Worm (Caenorhabditis elegans): Measurements from ENCODE around the gene W02B12.12.
A peak's percentile ranks its signal among the peaks of the same experiment; 100 is the strongest.

Gene W02B12.12

ce11 chrII:11472542-11472941 is 6.4 kb downstream of the W02B12.12 start:
- TF ChIP-seq tbx-2 (tag; optimal IDR thresholded peaks at IDR 0.05) (peak; percentile 2), nhr-90 (tag; optimal IDR thresholded peaks at IDR 0.05; ENCODE audit: poor library complexity) (peak; percentile 13), nhr-20 (tag; optimal IDR thresholded peaks at IDR 0.05) (peak; percentile 65), unc-130 (tag; optimal IDR thresholded peaks at IDR 0.05) (peak; percentile 22), dpl-1 (GFP tag; optimal IDR thresholded peaks at IDR 0.05) (peak in 1 of 3 experiments; percentile 30), nhr-237 (tag; optimal IDR thresholded peaks at IDR 0.05) (no peak), lin-14 (GFP tag; optimal IDR thresholded peaks at IDR 0.05) (peak; percentile 59), ztf-11 (tag; optimal IDR thresholded peaks at IDR 0.05) (no peak), fkh-4 (tag; optimal IDR thresholded peaks at IDR 0.05; ENCODE audit: borderline replicate concordance) (no peak), nhr-85 (tag) (peak; percentile 72), egl-13 (tag; optimal IDR thresholded peaks at IDR 0.05) (no peak), nhr-71 (tag; optimal IDR thresholded peaks at IDR 0.05) (peak; percentile 48), blmp-1 (tag; optimal IDR thresholded peaks at IDR 0.05) (peak; percentile 97), elt-3 (tag; optimal IDR thresholded peaks at IDR 0.05) (peak; percentile 2 to 93 (median 73)), snu-23 (GFP tag; optimal IDR thresholded peaks at IDR 0.05) (peak; percentile 31), mdl-1 (tag; optimal IDR thresholded peaks at IDR 0.05) (peak in 1 of 2 experiments; percentile 71), lin-35 (GFP tag; optimal IDR thresholded peaks at IDR 0.05) (peak in 1 of 2 experiments; percentile 56)

- TF ChIP-seq efl-1 (optimal IDR thresholded peaks at IDR 0.05) (no peak), efl-1 (GFP tag; optimal IDR thresholded peaks at IDR 0.05 in 1 of 2) (peak in 1 of 2 experiments; percentile 26), dsc-1 (tag; optimal IDR thresholded peaks at IDR 0.05) (no peak)
These were observed 7.1 kb downstream of the W02B12.12 start, which contains the start of gene mfn-1 for ce11 chrII:11471916-11472315. TSS of gene mfn-1 (minus strand) at chrII:11472016.

DNA sequence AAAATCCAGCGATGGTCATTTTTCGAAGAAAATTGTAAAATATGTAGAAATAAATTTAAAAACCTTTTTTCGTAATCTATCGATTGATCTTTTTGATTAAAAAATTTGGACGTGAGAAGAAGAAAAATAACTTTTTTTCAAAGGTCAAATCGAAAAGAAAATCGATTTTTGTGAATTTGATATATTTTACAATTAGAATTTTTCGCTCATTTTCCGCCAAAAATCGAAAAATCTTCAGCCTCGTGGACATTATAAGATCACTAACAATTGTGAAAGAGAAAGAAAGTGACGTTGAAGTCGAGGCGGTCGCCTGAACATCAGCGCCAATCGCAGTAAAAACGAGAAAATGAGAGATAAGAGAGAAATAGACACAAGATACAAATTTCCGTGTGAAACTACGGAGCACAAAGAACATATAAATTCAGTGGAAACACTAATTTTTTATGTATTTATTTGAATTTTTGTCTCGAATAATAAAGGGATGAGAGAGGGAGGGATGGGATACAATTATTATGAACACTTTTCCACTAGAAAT is 9.3 kb downstream of the W02B12.12 start, which contains the start of gene cisd-1:
Gene cisd-1 (minus strand): TSS at position 51 of the 535 bp plus-strand sequence.
- TF ChIP-seq fkh-8 (tag; optimal IDR thresholded peaks at IDR 0.05) (no peak), mep-1 (tag; optimal IDR thresholded peaks at IDR 0.05) (peak; percentile 10), sox-4 (tag; optimal IDR thresholded peaks at IDR 0.05) (no peak), aha-1 (tag; optimal IDR thresholded peaks at IDR 0.05) (no peak), F16B12.6 (tag; optimal IDR thresholded peaks at IDR 0.05) (no peak), sptf-1 (tag; optimal IDR thresholded peaks at IDR 0.05) (no peak), lin-14 (GFP tag; optimal IDR thresholded peaks at IDR 0.05) (peak; percentile 49), elt-3 (tag; optimal IDR thresholded peaks at IDR 0.05) (peak in 1 of 6 experiments; percentile 1), irx-1 (tag; optimal IDR thresholded peaks at IDR 0.05) (no peak), lin-35 (GFP tag; optimal IDR thresholded peaks at IDR 0.05) (peak in 1 of 2 experiments; percentile 34), ceh-88 (GFP tag; IDR thresholded peaks at IDR 0.05) (no peak), lin-15B (tag; optimal IDR thresholded peaks at IDR 0.05) (no peak), mdl-1 (tag; optimal IDR thresholded peaks at IDR 0.05) (peak in 1 of 2 experiments; percentile 11), nhr-90 (tag; optimal IDR thresholded peaks at IDR 0.05; ENCODE audit: poor library complexity) (peak; percentile 10), unc-62 (GFP tag; optimal IDR thresholded peaks at IDR 0.05) (no peak), ztf-4 (tag; optimal IDR thresholded peaks at IDR 0.05) (no peak), blmp-1 (tag; optimal IDR thresholded peaks at IDR 0.05) (peak; percentile 82), ceh-82 (tag; optimal IDR thresholded peaks at IDR 0.05) (no peak), nhr-20 (tag; optimal IDR thresholded peaks at IDR 0.05) (no peak), nhr-12 (tag; optimal IDR thresholded peaks at IDR 0.05) (no peak), dpl-1 (GFP tag; optimal IDR thresholded peaks at IDR 0.05) (no peak), snpc-4 (tag; optimal IDR thresholded peaks at IDR 0.05) (no peak), tbx-2 (tag; optimal IDR thresholded peaks at IDR 0.05) (peak; percentile 0), nhr-19 (GFP tag; conservative IDR thresholded peaks at IDR 0.05) (peak; percentile 30; the same call in 1 of the 2 replicates), fkh-10 (GFP tag; optimal IDR thresholded peaks at IDR 0.05) (no peak), grh-1 (GFP tag; IDR thresholded peaks at IDR 0.05) (no peak), nhr-84 (tag; optimal IDR thresholded peaks at IDR 0.05) (no peak), Y116A8C.19 (tag; optimal IDR thresholded peaks at IDR 0.05; ENCODE audit: borderline replicate concordance) (no peak), snu-23 (GFP tag; optimal IDR thresholded peaks at IDR 0.05) (peak; percentile 28), rnt-1 (tag; optimal IDR thresholded peaks at IDR 0.05) (no peak), nhr-85 (tag) (peak; percentile 16), lsy-2 (tag; optimal IDR thresholded peaks at IDR 0.05) (no peak), lin-39 (tag; optimal IDR thresholded peaks at IDR 0.05) (no peak), nhr-71 (tag; optimal IDR thresholded peaks at IDR 0.05) (peak; percentile 32), ceh-63 (GFP tag; optimal IDR thresholded peaks at IDR 0.05) (no peak), lin-13 (GFP tag; optimal IDR thresholded peaks at IDR 0.05) (no peak), hlh-4 (tag; optimal IDR thresholded peaks at IDR 0.05) (no peak), ama-1 (optimal IDR thresholded peaks at IDR 0.05) (no peak), dsc-1 (tag; optimal IDR thresholded peaks at IDR 0.05) (no peak), tlp-1 (tag; optimal IDR thresholded peaks at IDR 0.05) (no peak)

Data from whole organism, L1 larva.